Fruit fly (Drosophila melanogaster): ENCODE results near the gene CG3527.

CG3527 gene

DNA sequence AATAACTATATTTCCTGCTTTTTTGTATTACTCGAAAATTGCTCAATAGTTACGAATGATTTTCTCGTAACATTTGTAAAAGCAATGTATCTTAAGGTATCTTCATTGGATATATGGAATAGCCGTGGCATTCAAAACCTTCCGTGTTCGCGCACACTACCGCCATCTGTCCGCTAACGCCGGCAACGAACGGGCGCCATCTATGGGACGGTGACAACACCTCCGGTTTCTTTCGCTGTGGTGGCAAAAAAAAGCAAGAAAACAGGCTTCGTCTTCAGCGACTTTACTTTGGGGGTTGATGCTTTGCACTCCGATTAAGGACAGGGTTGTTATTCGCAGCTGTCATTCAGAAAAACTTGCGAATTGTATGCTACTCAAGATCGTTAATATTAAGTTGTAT is 44.7 kb upstream of the CG3527 start (continued):
- TF ChIP-seq shn (GFP tag; optimal IDR thresholded peaks at IDR 0.05) (peak; percentile 67), ci (GFP tag; IDR thresholded peaks at IDR 0.05) (peak; percentile 91), fru (optimal IDR thresholded peaks at IDR 0.05) (no peak), CG3838 (GFP tag; optimal IDR thresholded peaks at IDR 0.05) (no peak), CG30020 (tag; optimal IDR thresholded peaks at IDR 0.05) (no peak), trem (tag; optimal IDR thresholded peaks at IDR 0.05) (no peak), stwl (tag; optimal IDR thresholded peaks at IDR 0.05) (peak; percentile 30), CG32532 (GFP tag; IDR thresholded peaks at IDR 0.05) (peak; percentile 78), ewg (GFP tag; optimal IDR thresholded peaks at IDR 0.05) (peak; percentile 61), CG13894 (tag; optimal IDR thresholded peaks at IDR 0.05) (no peak), Trl (optimal IDR thresholded peaks at IDR 0.05) (no peak), Trl (GFP tag; optimal IDR thresholded peaks at IDR 0.05) (peak; percentile 73), az2 (GFP tag; optimal IDR thresholded peaks at IDR 0.05) (peak; percentile 73), fd3F (GFP tag; optimal IDR thresholded peaks at IDR 0.05) (peak; percentile 36), corto (GFP tag; optimal IDR thresholded peaks at IDR 0.05) (no peak), CG15479 (GFP tag; optimal IDR thresholded peaks at IDR 0.05) (no peak), CG9876 (GFP tag; optimal IDR thresholded peaks at IDR 0.05) (peak; percentile 42), Mes4 (GFP tag; optimal IDR thresholded peaks at IDR 0.05) (peak; percentile 56), dm (GFP tag; optimal IDR thresholded peaks at IDR 0.05) (peak; percentile 2), CG4617 (GFP tag; optimal IDR thresholded peaks at IDR 0.05; ENCODE audit: borderline replicate concordance) (peak; percentile 21), Ssrp (tag; optimal IDR thresholded peaks at IDR 0.05) (peak; percentile 41), Abd-B (GFP tag; optimal IDR thresholded peaks at IDR 0.05) (no peak), fd64A (GFP tag; optimal IDR thresholded peaks at IDR 0.05) (peak; percentile 15), NC2α (GFP tag; optimal IDR thresholded peaks at IDR 0.05) (peak; percentile 27), CG18619 (GFP tag; optimal IDR thresholded peaks at IDR 0.05) (peak; percentile 47)

- TF ChIP-seq bsh (GFP tag; optimal IDR thresholded peaks at IDR 0.05) (no peak), pros (GFP tag; optimal IDR thresholded peaks at IDR 0.05) (peak; percentile 44), Deaf1 (tag; optimal IDR thresholded peaks at IDR 0.05) (peak; percentile 18), CG4360 (GFP tag; IDR thresholded peaks at IDR 0.05) (peak; percentile 70), CG8359 (GFP tag; optimal IDR thresholded peaks at IDR 0.05; ENCODE audit: borderline replicate concordance) (no peak), yki (optimal IDR thresholded peaks at IDR 0.05) (peak; percentile 85), Atf3 (GFP tag; optimal IDR thresholded peaks at IDR 0.05) (no peak), CG4820 (GFP tag; optimal IDR thresholded peaks at IDR 0.05) (no peak), sqz (GFP tag; optimal IDR thresholded peaks at IDR 0.05) (peak; percentile 64), Gsc (GFP tag; IDR thresholded peaks at IDR 0.05) (no peak), z (GFP tag; IDR thresholded peaks at IDR 0.05) (peak; percentile 90), kay (GFP tag; optimal IDR thresholded peaks at IDR 0.05) (no peak), Trl (optimal IDR thresholded peaks at IDR 0.05) (peak; percentile 76 to 93), Trl (GFP tag; optimal IDR thresholded peaks at IDR 0.05) (no peak), Nf-YC (tag; optimal IDR thresholded peaks at IDR 0.05) (peak; percentile 90), Adf1 (GFP tag; IDR thresholded peaks at IDR 0.05) (peak; percentile 75), cg (GFP tag; optimal IDR thresholded peaks at IDR 0.05) (peak; percentile 69), seq (GFP tag; IDR thresholded peaks at IDR 0.05) (peak; percentile 65; the same call in 1 of the 2 replicates), Nf-YB (GFP tag; optimal IDR thresholded peaks at IDR 0.05) (peak; percentile 94)
Observed at dm6 chrX:4508072-4508644, 43.6 kb upstream of the CG3527 start.
